Fruit fly (Drosophila melanogaster) ovary, adult (tissue): Measurements from ENCODE around the gene CG42714.

Experiments
- CG17801 ChIP-seq: fragments of 200-800 bp; optimal IDR thresholded peaks from 2 replicates; lab custom pipeline; 2019; ENCODE audit warnings: missing biosample characterization, mild to moderate bottlenecking, missing genetic modification characterization, moderate library complexity; ENCODE audit not compliant: partially characterized antibody

CG42714 gene

DNA sequence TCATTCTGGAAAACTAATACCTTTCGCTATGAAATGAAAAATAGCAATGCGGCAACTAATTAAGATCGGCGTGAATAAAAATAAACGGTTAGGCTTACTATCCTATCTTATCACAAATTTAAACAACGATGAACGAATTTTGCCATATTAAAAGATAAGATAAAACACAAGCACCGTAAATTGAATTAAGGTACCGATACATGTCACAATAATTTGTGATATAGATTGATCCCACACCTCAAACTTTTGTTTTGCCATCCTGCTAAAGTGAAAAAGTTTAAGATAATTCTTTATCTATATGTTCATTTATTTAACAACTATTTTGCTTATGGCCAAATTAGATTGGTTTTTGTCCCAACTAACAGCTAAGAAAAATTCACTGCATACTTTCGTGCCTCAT is at the start of gene CG42714:
TSS of gene CG42714 (minus strand) at position 22 of the 400 bp plus-strand sequence.
- no peak for TF ChIP-seq CG17801 (GFP tag; lab: Kevin White, UChicago)

dm6 chr3L:6275487-6275886 is 41.6 kb upstream of the CG42714 start, which contains the start of gene CG43168:
Gene CG43168 (plus strand): TSS chr3L:6275787.
- TF ChIP-seq CG17801 (GFP tag; lab: Kevin White, UChicago) = no peak

DNA sequence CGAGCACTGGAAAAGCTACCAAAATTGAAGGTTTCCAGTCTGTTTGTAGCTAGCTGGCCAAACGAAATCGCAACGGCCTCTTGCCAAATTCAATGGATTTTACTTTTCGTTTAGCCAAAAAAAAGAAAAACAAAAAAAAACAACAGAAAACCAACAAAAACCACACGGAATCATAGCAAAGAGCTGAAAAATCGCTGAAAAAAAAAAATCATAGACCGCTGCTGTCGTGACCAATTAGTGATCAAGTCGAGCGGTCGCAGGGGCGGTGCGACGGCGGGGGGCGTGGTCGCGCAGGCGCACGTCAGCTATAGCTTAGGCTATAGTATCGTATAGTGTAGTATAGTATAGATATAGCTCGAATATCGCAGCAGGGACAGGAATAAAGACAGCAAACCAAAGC is 41.1 kb upstream of the CG42714 start:
- no peak for TF ChIP-seq CG17801 (GFP tag; lab: Kevin White, UChicago)

DNA sequence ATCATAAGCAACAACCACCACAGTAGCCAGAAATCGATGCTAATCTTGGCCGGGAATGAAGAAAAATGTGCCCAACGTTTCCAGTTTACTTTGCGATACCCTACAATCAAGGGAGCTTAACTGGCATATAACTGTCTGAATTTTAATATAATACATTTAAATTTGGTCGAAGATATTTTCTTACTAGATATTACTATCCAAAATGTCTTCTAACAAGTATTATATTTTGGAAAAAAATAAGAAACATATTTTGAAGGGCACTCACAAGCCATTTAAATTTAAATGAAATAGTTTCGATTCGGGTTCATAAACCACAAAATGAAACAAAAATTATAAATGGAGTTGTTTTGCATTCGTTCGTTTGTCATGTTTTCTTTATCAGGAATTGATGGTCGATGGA is 36.4 kb upstream of the CG42714 start:
- no peak for TF ChIP-seq CG17801 (GFP tag; lab: Kevin White, UChicago)

DNA sequence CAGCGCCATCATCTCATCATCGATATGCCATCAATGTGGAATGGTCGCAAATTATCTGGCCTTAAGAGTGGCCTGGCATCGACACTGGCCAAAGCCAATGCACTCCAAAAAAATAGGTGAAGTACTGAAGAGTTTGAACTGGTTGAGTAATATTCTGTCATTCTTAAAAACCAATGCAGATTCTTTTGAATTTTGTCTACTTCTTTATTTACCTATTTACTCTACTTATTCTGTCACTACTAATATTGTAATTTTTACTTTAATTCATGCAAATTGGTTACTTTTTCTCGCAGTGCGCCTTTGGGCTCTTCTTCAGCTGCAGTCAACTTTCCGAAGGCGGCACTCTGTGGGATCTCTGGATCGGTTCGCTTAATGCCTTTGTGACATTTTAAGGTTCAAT is 35.1 kb upstream of the CG42714 start:
- TF ChIP-seq CG17801 (GFP tag; lab: Kevin White, UChicago) = no peak

DNA sequence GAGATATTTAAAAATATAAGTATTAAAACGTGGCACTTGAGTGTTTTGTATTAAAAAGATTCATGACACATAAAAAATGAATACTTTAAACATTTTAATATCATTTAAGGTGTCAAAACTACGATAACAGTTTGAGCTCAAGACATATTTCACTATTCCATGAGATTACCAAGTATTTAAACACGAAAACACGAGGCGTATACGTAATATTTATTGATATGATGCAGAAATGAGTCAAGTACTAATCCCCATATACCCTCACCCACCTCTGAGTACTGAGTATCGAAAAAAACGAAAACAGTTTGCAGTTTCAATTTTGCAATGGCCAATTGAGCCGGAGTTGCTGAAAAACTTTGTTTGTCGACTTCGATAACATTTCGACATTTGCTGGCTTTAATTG is 34.2 kb upstream of the CG42714 start:
- no peak for TF ChIP-seq CG17801 (GFP tag; lab: Kevin White, UChicago)

- no peak for TF ChIP-seq CG17801 (GFP tag; lab: Kevin White, UChicago)
Measured at dm6 chr3L:6267509-6267908, 33.7 kb upstream of the CG42714 start.

dm6 chr3L:6266321-6266720 is 32.5 kb upstream of the CG42714 start:
- no peak for TF ChIP-seq CG17801 (GFP tag; lab: Kevin White, UChicago)

DNA sequence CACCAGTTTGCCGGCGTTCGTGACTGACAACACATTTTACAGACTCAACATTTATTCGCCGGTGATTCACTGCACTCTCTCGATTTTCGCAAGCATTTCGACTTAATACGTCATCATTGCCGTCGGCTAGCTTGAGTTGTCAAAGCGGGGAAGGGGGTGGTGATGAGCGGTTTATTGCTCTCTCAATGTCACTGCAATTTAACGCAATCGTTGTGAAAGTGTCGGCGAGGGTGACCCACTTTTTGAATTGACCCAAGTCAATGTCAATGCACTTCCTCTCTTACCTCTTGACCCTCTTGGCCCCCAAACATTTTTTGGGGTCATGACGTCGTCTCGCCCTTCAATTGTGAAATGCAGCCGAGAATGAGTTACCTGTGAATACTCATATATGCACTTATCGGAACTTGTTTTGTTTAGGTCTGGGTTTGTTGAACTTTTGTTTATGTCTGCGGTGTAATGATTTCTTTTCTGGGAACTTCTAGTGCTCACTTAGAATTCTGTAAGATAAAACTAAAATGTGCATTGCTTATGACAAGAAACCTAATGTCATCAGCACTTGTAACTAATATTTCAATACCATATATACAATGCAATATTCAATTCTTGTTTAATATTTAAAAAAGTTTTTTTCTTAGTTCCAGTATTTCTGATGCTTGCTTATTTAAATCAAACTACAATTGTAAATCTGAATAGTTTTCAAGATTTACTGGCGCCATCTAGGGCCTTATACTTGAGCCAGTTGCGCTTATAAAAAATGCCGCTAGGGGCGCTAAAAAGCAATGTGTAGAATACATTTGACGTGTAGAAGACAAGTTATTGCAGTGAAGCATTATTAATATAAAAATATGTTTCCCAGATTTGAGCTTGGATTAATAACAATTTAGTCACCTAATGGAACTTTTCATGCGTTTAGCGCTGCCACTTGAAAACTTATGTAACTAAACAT is 30.3 kb upstream of the CG42714 start:
- no peak for TF ChIP-seq CG17801 (GFP tag; lab: Kevin White, UChicago)

dm6 chr3L:6263470-6263869 is 29.6 kb upstream of the CG42714 start:
- TF ChIP-seq CG17801 (GFP tag; lab: Kevin White, UChicago) = no peak

- TF ChIP-seq CG17801 (GFP tag; lab: Kevin White, UChicago) = peak; percentile 75
Measured at dm6 chr3L:6262644-6263404, 29.0 kb upstream of the CG42714 start, which contains the start of gene Ldh. Gene Ldh (minus strand): TSS chr3L:6262694.

DNA sequence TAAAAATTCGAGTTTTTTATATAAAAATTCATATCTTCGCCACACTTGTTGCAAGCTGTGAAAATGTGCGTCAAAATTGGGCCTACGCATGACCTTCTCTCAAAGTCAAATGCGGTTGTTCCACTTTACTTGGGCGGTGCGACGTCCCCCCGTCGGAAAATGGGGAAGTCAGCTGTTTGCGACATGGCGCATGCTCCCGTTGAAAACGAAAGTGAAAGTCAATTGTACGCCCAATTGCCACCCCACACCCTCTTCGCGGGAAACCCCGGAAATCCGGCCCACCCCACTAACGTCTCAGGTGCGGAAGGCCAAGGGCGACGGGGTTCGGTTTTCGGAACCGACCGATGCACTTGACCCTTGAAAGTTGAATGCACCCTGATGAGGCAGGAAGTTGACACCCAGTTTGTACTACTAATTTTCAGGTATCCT is 28.2 kb upstream of the CG42714 start:
- no peak for TF ChIP-seq CG17801 (GFP tag; lab: Kevin White, UChicago)

- TF ChIP-seq CG17801 (GFP tag; lab: Kevin White, UChicago) = no peak
Measured at dm6 chr3L:6261230-6261629, 27.4 kb upstream of the CG42714 start.

- TF ChIP-seq CG17801 (GFP tag; lab: Kevin White, UChicago) = no peak
Measured at dm6 chr3L:6258660-6259059, 24.8 kb upstream of the CG42714 start, which contains the start of gene CG10163. Gene CG10163 (minus strand): TSS chr3L:6258760.
